Worm (Caenorhabditis elegans): Measurements from ENCODE around the gene B0250.8.

ce11 chrV:20464778-20465177 lies 5.5 kb downstream of the B0250.8 start:
- TF ChIP-seq ces-1 (GFP tag; optimal IDR thresholded peaks at IDR 0.05): no peak
- no peak for TF ChIP-seq skn-1 (tag; optimal IDR thresholded peaks at IDR 0.05)
- TF ChIP-seq unc-62 (GFP tag; optimal IDR thresholded peaks at IDR 0.05): no peak
- TF ChIP-seq nhr-28 (tag; optimal IDR thresholded peaks at IDR 0.05): no peak
- no peak for TF ChIP-seq nhr-12 (tag; optimal IDR thresholded peaks at IDR 0.05)
- no peak for TF ChIP-seq rnt-1 (tag; optimal IDR thresholded peaks at IDR 0.05)
- TF ChIP-seq lin-15B (tag; optimal IDR thresholded peaks at IDR 0.05): no peak
- no peak for TF ChIP-seq elt-2 (tag; optimal IDR thresholded peaks at IDR 0.05)
- no peak for TF ChIP-seq unc-98 (GFP tag; IDR thresholded peaks at IDR 0.05)
- TF ChIP-seq pag-3 (tag; optimal IDR thresholded peaks at IDR 0.05; ENCODE audit: borderline replicate concordance, insufficient read depth): no peak
- no peak for TF ChIP-seq elt-3 (tag; optimal IDR thresholded peaks at IDR 0.05)
- TF ChIP-seq pqm-1 (tag; optimal IDR thresholded peaks at IDR 0.05): no peak
